Worm (Caenorhabditis elegans) whole organism, young adult: ENCODE results near the gene nduf-11.

Experiments
- athp-1 ChIP-seq: sonication (generic microtip); optimal IDR thresholded peaks from 2 replicates; lab custom pipeline; 2017; ENCODE audit warnings: mild to moderate bottlenecking, missing genetic modification characterization, missing compliant biosample characterization
- ceh-27 ChIP-seq: fragments of 200-800 bp; sonication (Bioruptor generic); optimal IDR thresholded peaks from 2 replicates; lab custom pipeline; 2018; ENCODE audit warnings: mild to moderate bottlenecking, missing genetic modification characterization, moderate library complexity, missing compliant biosample characterization
- ceh-91 ChIP-seq: fragments of 200-800 bp; sonication (Bioruptor generic); IDR thresholded peaks from 2 replicates; pipeline ENCODE4 v1.3.6; 2022; ENCODE audit warnings: missing genetic modification reagents, missing genetic modification characterization, missing compliant biosample characterization
- dpl-1 ChIP-seq: fragments of 150-350 bp; optimal IDR thresholded peaks from 2 replicates; lab custom pipeline; 2014; ENCODE audit warnings: missing biosample characterization, missing genetic modification reagents, missing genetic modification characterization
- lsl-1 ChIP-seq: fragments of 200-800 bp; sonication (Bioruptor generic); optimal IDR thresholded peaks from 2 replicates; lab custom pipeline; 2018; ENCODE audit warnings: mild to moderate bottlenecking, missing genetic modification characterization, moderate library complexity, missing compliant biosample characterization

The nduf-11 gene

ce11 chrII:11297217-11297738, 48.1 kb downstream of the nduf-11 start, which contains the start of gene saps-1 (continued):
- peak; percentile 8 for TF ChIP-seq ceh-27 (GFP tag; lab: Kevin White, UChicago)
- peak; percentile 84 for TF ChIP-seq ceh-91 (GFP tag; lab: Robert Waterston, UW)
- TF ChIP-seq lsl-1 (GFP tag; lab: Kevin White, UChicago), result peak; percentile 95
- TF ChIP-seq dpl-1 (GFP tag; lab: Kevin White, UChicago), result peak; percentile 77
- peak; percentile 30 for TF ChIP-seq athp-1 (tag; lab: Kevin White, UChicago)
